Fruit fly (Drosophila melanogaster): ENCODE data around the gene CG33271.
A peak's percentile ranks its signal among the peaks of the same experiment; 100 is the strongest.

The CG33271 gene

DNA sequence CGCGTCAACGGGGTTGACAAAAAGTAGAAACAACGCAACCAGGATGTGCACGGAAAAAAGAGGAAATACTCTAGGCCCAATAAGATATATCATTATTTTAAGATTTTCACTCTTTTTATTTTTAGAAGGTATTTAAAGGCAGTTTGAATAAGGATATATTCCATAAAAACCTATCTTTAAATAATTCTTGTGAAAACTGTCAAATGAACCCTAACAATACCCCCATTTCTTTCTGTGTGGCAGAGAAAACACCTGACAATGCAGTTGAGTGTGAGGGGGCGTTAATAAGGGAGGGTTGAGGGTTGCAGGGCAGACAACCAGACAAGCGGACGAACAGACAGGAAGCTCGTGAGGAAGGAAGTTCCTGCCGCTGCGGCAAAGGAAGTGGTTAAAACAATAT lies 25.3 kb downstream of the CG33271 start (continued):
- TF ChIP-seq ssp (GFP tag; IDR thresholded peaks at IDR 0.05) (peak; percentile 38), CG8089 (GFP tag; optimal IDR thresholded peaks at IDR 0.05) (no peak), CG17359 (tag; optimal IDR thresholded peaks at IDR 0.05) (peak; percentile 50), CG17361 (GFP tag; IDR thresholded peaks at IDR 0.05) (peak; percentile 51; the same call in 1 of the 3 replicates), CG4404 (GFP tag; IDR thresholded peaks at IDR 0.05) (0 out of 2 replicates have a peak, but pooled peaks have one; percentile 15), chif (GFP tag; optimal IDR thresholded peaks at IDR 0.05) (peak in 1 of 2 experiments; percentile 16), Xrp1 (GFP tag; IDR thresholded peaks at IDR 0.05) (peak; percentile 82), CG34224 (GFP tag; IDR thresholded peaks at IDR 0.05; ENCODE audit: partially characterized antibody) (no peak), tgo (GFP tag; IDR thresholded peaks at IDR 0.05) (0 out of 3 replicates have a peak, but pooled peaks have one; percentile 43), zf30C (GFP tag; optimal IDR thresholded peaks at IDR 0.05) (peak; percentile 76), Abd-B (GFP tag; optimal IDR thresholded peaks at IDR 0.05) (peak; percentile 16), CG7556 (GFP tag; optimal IDR thresholded peaks at IDR 0.05) (peak; percentile 36), pros (GFP tag; optimal IDR thresholded peaks at IDR 0.05) (peak; percentile 73), Tbp (GFP tag; optimal IDR thresholded peaks at IDR 0.05) (no peak), E2f1 (GFP tag; IDR thresholded peaks at IDR 0.05) (peak; percentile 52), ATbp (GFP tag; optimal IDR thresholded peaks at IDR 0.05) (peak; percentile 41), ttk (GFP tag; IDR thresholded peaks at IDR 0.05) (0 out of 2 replicates have a peak, but pooled peaks have one; percentile 9), Bteb2 (GFP tag; optimal IDR thresholded peaks at IDR 0.05) (no peak), CG12391 (tag; optimal IDR thresholded peaks at IDR 0.05) (peak; percentile 52), wek (GFP tag; optimal IDR thresholded peaks at IDR 0.05) (no peak), CG13424 (tag; optimal IDR thresholded peaks at IDR 0.05) (peak; percentile 42), CG10147 (GFP tag; optimal IDR thresholded peaks at IDR 0.05) (peak; percentile 17), CG6254 (GFP tag; optimal IDR thresholded peaks at IDR 0.05) (peak; percentile 35), CG7372 (GFP tag; IDR thresholded peaks at IDR 0.05) (0 out of 2 replicates have a peak, but pooled peaks have one; percentile 12), Med (GFP tag) (peak; percentile 76), CG9727 (GFP tag; optimal IDR thresholded peaks at IDR 0.05) (peak; percentile 62), Gug (GFP tag; IDR thresholded peaks at IDR 0.05) (0 out of 4 replicates have a peak, but pooled peaks have one; percentile 4), dmrt99B (tag; optimal IDR thresholded peaks at IDR 0.05) (peak; percentile 60), kay (GFP tag; optimal IDR thresholded peaks at IDR 0.05) (peak; percentile 6), CG2202 (tag; optimal IDR thresholded peaks at IDR 0.05) (peak; percentile 41), CG18262 (tag; optimal IDR thresholded peaks at IDR 0.05) (peak; percentile 72), CHES-1-like (GFP tag; optimal IDR thresholded peaks at IDR 0.05) (peak; percentile 4), cad (GFP tag; optimal IDR thresholded peaks at IDR 0.05) (no peak), dmrt11E (tag; optimal IDR thresholded peaks at IDR 0.05) (peak; percentile 75), ranshi (GFP tag; IDR thresholded peaks at IDR 0.05) (0 out of 2 replicates have a peak, but pooled peaks have one; percentile 24), Sox100B (GFP tag; optimal IDR thresholded peaks at IDR 0.05) (peak; percentile 9), CG1792 (GFP tag; optimal IDR thresholded peaks at IDR 0.05) (no peak), Dref (GFP tag; IDR thresholded peaks at IDR 0.05) (no peak), CG2712 (tag; optimal IDR thresholded peaks at IDR 0.05) (peak; percentile 72), Hr51 (GFP tag; optimal IDR thresholded peaks at IDR 0.05) (peak in 1 of 2 experiments; percentile 20), stc (GFP tag; IDR thresholded peaks at IDR 0.05) (no peak), tap (tag; optimal IDR thresholded peaks at IDR 0.05) (peak; percentile 9), CG6689 (GFP tag; IDR thresholded peaks at IDR 0.05) (peak; percentile 63), sens-2 (GFP tag; IDR thresholded peaks at IDR 0.05) (no peak), CG18599 (GFP tag; optimal IDR thresholded peaks at IDR 0.05) (peak; percentile 40), Xbp1 (GFP tag; optimal IDR thresholded peaks at IDR 0.05) (peak; percentile 31), sisA (GFP tag; IDR thresholded peaks at IDR 0.05) (peak; percentile 45), lmd (GFP tag; IDR thresholded peaks at IDR 0.05) (0 out of 2 replicates have a peak, but pooled peaks have one; percentile 23), Ptx1 (GFP tag; IDR thresholded peaks at IDR 0.05) (peak; percentile 39; the same call in 1 of the 2 replicates), wdn (GFP tag; IDR thresholded peaks at IDR 0.05) (no peak)

Measured in whole organism, embryonic.